Fruit fly (Drosophila melanogaster): Measurements from ENCODE around the gene CG11374.

dm6 chr2L:121456-121831 lies 45.3 kb downstream of the CG11374 start, which contains the start of gene CG4822:
- TF ChIP-seq CTCF (optimal IDR thresholded peaks at IDR 0.05) = no peak
- TF ChIP-seq CG8478 (optimal IDR thresholded peaks at IDR 0.05) = no peak
